Worm (Caenorhabditis elegans): ENCODE data around the gene F13A2.4.

DNA sequence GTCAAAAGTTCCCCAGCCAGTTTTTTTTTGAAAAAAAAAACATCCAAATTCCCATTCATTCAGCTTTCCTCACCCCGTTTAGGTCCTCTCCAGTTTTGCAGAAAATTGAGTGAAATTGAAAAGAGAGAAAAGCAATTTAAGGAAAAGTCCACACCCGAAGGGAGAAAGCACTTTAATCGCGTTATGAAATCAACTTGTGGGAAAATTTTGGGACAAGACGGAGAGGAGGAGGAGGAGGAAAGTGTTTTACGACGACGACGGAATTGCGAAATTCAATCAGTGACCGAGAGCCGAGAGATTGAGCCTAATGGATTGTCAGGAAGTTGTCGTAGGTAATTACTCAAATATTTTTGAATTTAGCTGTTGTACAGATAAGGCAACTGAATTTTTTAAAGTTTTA lies 42.6 kb downstream of the F13A2.4 start:
- TF ChIP-seq nhr-84 (tag; optimal IDR thresholded peaks at IDR 0.05) (no peak), aly-2 (tag; optimal IDR thresholded peaks at IDR 0.05) (no peak), elt-3 (tag; optimal IDR thresholded peaks at IDR 0.05) (no peak), sptf-1 (tag; optimal IDR thresholded peaks at IDR 0.05) (no peak), lin-15B (tag; optimal IDR thresholded peaks at IDR 0.05) (no peak), C16A3.4 (tag; optimal IDR thresholded peaks at IDR 0.05) (no peak), hlh-17 (GFP tag; optimal IDR thresholded peaks at IDR 0.05; ENCODE audit: borderline replicate concordance) (no peak), elt-2 (tag; optimal IDR thresholded peaks at IDR 0.05) (no peak), xbp-1 (tag; optimal IDR thresholded peaks at IDR 0.05) (no peak), lin-13 (GFP tag; optimal IDR thresholded peaks at IDR 0.05) (no peak), dpl-1 (GFP tag; optimal IDR thresholded peaks at IDR 0.05) (no peak)

All from whole organism, L1 larva.